In genomic region chrX:843489-843888, dm6 we compare ENCODE assay signal across 1 fruit fly cellular context.
A peak's percentile ranks its signal among the peaks of the same experiment; 100 is the strongest.
TF ChIP-seq lines count a peak whose summit lies in the region.

No protein-coding gene starts in this region.

TF ChIP-seq in whole organism, embryonic, 481 proteins besides CTCF, POLR2A, EP300 and RAD21 (continued from another document):
- TF ChIP-seq D19A (tag; optimal IDR thresholded peaks at IDR 0.05; lab: Kevin White, UChicago) (peak; percentile 4), CG17361 (GFP tag; IDR thresholded peaks at IDR 0.05; lab: Robert Waterston, UW) (peak; percentile 65; the same call in 2 of the 3 replicates), CG10267 (tag; optimal IDR thresholded peaks at IDR 0.05; lab: Kevin White, UChicago) (peak; percentile 8), Oli (tag; optimal IDR thresholded peaks at IDR 0.05; lab: Kevin White, UChicago) (peak; percentile 12), CG11456 (GFP tag; IDR thresholded peaks at IDR 0.05; lab: Robert Waterston, UW) (0 out of 3 replicates have a peak, but pooled peaks have one; percentile 26), CG12391 (tag; optimal IDR thresholded peaks at IDR 0.05; lab: Kevin White, UChicago) (peak; percentile 23), pum (GFP tag; optimal IDR thresholded peaks at IDR 0.05; lab: Kevin White, UChicago) (no peak), Ptx1 (GFP tag; IDR thresholded peaks at IDR 0.05; lab: Robert Waterston, UW) (peak; percentile 53), Xrp1 (GFP tag; IDR thresholded peaks at IDR 0.05; lab: Robert Waterston, UW) (peak; percentile 35; the same call in 1 of the 2 replicates), Hand (GFP tag; optimal IDR thresholded peaks at IDR 0.05; lab: Kevin White, UChicago) (no peak), tap (tag; optimal IDR thresholded peaks at IDR 0.05; lab: Kevin White, UChicago) (no peak), CG17385 (GFP tag; optimal IDR thresholded peaks at IDR 0.05; lab: Kevin White, UChicago) (no peak), CG3281 (GFP tag; optimal IDR thresholded peaks at IDR 0.05; lab: Kevin White, UChicago) (no peak), CG31441 (GFP tag; IDR thresholded peaks at IDR 0.05; lab: Robert Waterston, UW) (peak; percentile 47; the same call in 1 of the 2 replicates), dmrt11E (tag; optimal IDR thresholded peaks at IDR 0.05; lab: Kevin White, UChicago) (peak; percentile 36), tio (GFP tag; optimal IDR thresholded peaks at IDR 0.05; lab: Kevin White, UChicago) (peak; percentile 9), unpg (GFP tag; optimal IDR thresholded peaks at IDR 0.05; lab: Kevin White, UChicago) (peak; percentile 37), Dip2 (GFP tag; IDR thresholded peaks at IDR 0.05; lab: Robert Waterston, UW) (peak; percentile 91), btn (GFP tag; optimal IDR thresholded peaks at IDR 0.05; lab: Kevin White, UChicago) (no peak), Ssrp (tag; optimal IDR thresholded peaks at IDR 0.05; lab: Kevin White, UChicago) (peak; percentile 14), inv (GFP tag; IDR thresholded peaks at IDR 0.05; lab: Robert Waterston, UW; ENCODE audit: partially characterized antibody) (peak; percentile 22; the same call in 1 of the 2 replicates), amos (GFP tag; IDR thresholded peaks at IDR 0.05; lab: Robert Waterston, UW; ENCODE audit: partially characterized antibody) (peak; percentile 20; the same call in 1 of the 2 replicates), esg (GFP tag; conservative IDR thresholded peaks at IDR 0.05; lab: Robert Waterston, UW) (peak; percentile 48), CG1233 (GFP tag; optimal IDR thresholded peaks at IDR 0.05; lab: Kevin White, UChicago) (no peak), CG10431 (GFP tag; optimal IDR thresholded peaks at IDR 0.05; lab: Kevin White, UChicago) (no peak), prd (optimal IDR thresholded peaks at IDR 0.05; lab: Kevin White, UChicago) (no peak), prd (GFP tag; IDR thresholded peaks at IDR 0.05; lab: Robert Waterston, UW) (peak; percentile 53; the same call in 2 of the 3 replicates), eve (GFP tag; optimal IDR thresholded peaks at IDR 0.05; lab: Kevin White, UChicago) (peak in 1 of 2 experiments; percentile 4), ems (GFP tag; optimal IDR thresholded peaks at IDR 0.05; lab: Kevin White, UChicago) (no peak), wor (GFP tag; IDR thresholded peaks at IDR 0.05; lab: Robert Waterston, UW) (no peak), CoRest (tag; optimal IDR thresholded peaks at IDR 0.05; lab: Kevin White, UChicago) (peak; percentile 41), HmgZ (tag; optimal IDR thresholded peaks at IDR 0.05; lab: Kevin White, UChicago) (peak; percentile 5), E2f1 (GFP tag; IDR thresholded peaks at IDR 0.05; lab: Robert Waterston, UW) (no peak), knrl (GFP tag; IDR thresholded peaks at IDR 0.05; lab: Robert Waterston, UW; ENCODE audit: partially characterized antibody) (peak; percentile 39; the same call in 2 of the 3 replicates), al (GFP tag; IDR thresholded peaks at IDR 0.05; lab: Robert Waterston, UW) (peak; percentile 13; the same call in 1 of the 2 replicates), grau (tag; optimal IDR thresholded peaks at IDR 0.05; lab: Kevin White, UChicago) (peak; percentile 27), CG4617 (GFP tag; optimal IDR thresholded peaks at IDR 0.05; lab: Kevin White, UChicago; ENCODE audit: borderline replicate concordance) (no peak), trem (tag; optimal IDR thresholded peaks at IDR 0.05; lab: Kevin White, UChicago) (peak; percentile 29), CG11504 (tag; optimal IDR thresholded peaks at IDR 0.05; lab: Kevin White, UChicago) (peak; percentile 54), CG1602 (GFP tag; optimal IDR thresholded peaks at IDR 0.05; lab: Kevin White, UChicago) (peak; percentile 11), Xbp1 (GFP tag; optimal IDR thresholded peaks at IDR 0.05; lab: Kevin White, UChicago) (peak; percentile 46), CG17328 (GFP tag; IDR thresholded peaks at IDR 0.05; lab: Robert Waterston, UW) (0 out of 2 replicates have a peak, but pooled peaks have one; percentile 35), vvl (GFP tag; IDR thresholded peaks at IDR 0.05; lab: Robert Waterston, UW) (peak; percentile 26; the same call in 1 of the 2 replicates), CG15269 (tag; optimal IDR thresholded peaks at IDR 0.05; lab: Kevin White, UChicago) (peak; percentile 1), ind (GFP tag; optimal IDR thresholded peaks at IDR 0.05; lab: Kevin White, UChicago) (peak; percentile 25), Hr51 (GFP tag; optimal IDR thresholded peaks at IDR 0.05; lab: Kevin White, UChicago) (peak in 1 of 2 experiments; percentile 50), br (optimal IDR thresholded peaks at IDR 0.05; lab: Kevin White, UChicago) (no peak), Hr78 (GFP tag; optimal IDR thresholded peaks at IDR 0.05; lab: Kevin White, UChicago) (no peak), tna (GFP tag; IDR thresholded peaks at IDR 0.05; lab: Robert Waterston, UW; ENCODE audit: partially characterized antibody) (peak; percentile 38; the same call in 1 of the 2 replicates), Scr (GFP tag; IDR thresholded peaks at IDR 0.05; lab: Robert Waterston, UW; ENCODE audit: partially characterized antibody) (peak; percentile 39; the same call in 1 of the 2 replicates), NC2β (GFP tag; optimal IDR thresholded peaks at IDR 0.05; lab: Kevin White, UChicago) (no peak), CG7963 (GFP tag; IDR thresholded peaks at IDR 0.05; lab: Robert Waterston, UW; ENCODE audit: partially characterized antibody) (peak; percentile 24; the same call in 1 of the 3 replicates), HLH4C (GFP tag; IDR thresholded peaks at IDR 0.05; lab: Robert Waterston, UW; ENCODE audit: partially characterized antibody) (peak; percentile 76), CG6791 (GFP tag; IDR thresholded peaks at IDR 0.05; lab: Robert Waterston, UW; ENCODE audit: partially characterized antibody) (0 out of 3 replicates have a peak, but pooled peaks have one; percentile 54), Rx (GFP tag; IDR thresholded peaks at IDR 0.05; lab: Robert Waterston, UW) (no peak), CG13287 (GFP tag; IDR thresholded peaks at IDR 0.05; lab: Robert Waterston, UW; ENCODE audit: partially characterized antibody) (peak; percentile 10; the same call in 1 of the 2 replicates), CG9932 (GFP tag; IDR thresholded peaks at IDR 0.05; lab: Robert Waterston, UW) (peak; percentile 15; the same call in 1 of the 2 replicates), Abd-B (GFP tag; optimal IDR thresholded peaks at IDR 0.05; lab: Kevin White, UChicago) (peak; percentile 38), CG6689 (GFP tag; IDR thresholded peaks at IDR 0.05; lab: Robert Waterston, UW) (0 out of 2 replicates have a peak, but pooled peaks have one; percentile 19), CG13123 (GFP tag; optimal IDR thresholded peaks at IDR 0.05; lab: Kevin White, UChicago) (no peak), MBD-R2 (GFP tag; IDR thresholded peaks at IDR 0.05; lab: Robert Waterston, UW) (no peak), NfI (GFP tag; optimal IDR thresholded peaks at IDR 0.05; lab: Kevin White, UChicago) (no peak), CG7839 (tag; optimal IDR thresholded peaks at IDR 0.05; lab: Kevin White, UChicago) (peak; percentile 37), nerfin-2 (GFP tag; IDR thresholded peaks at IDR 0.05; lab: Robert Waterston, UW; ENCODE audit: partially characterized antibody) (peak; percentile 37; the same call in 1 of the 2 replicates), wdn (GFP tag; IDR thresholded peaks at IDR 0.05; lab: Robert Waterston, UW) (0 out of 2 replicates have a peak, but pooled peaks have one; percentile 31), dysf (GFP tag; IDR thresholded peaks at IDR 0.05; lab: Robert Waterston, UW) (no peak), CG9817 (tag; optimal IDR thresholded peaks at IDR 0.05; lab: Kevin White, UChicago) (peak; percentile 25), Hmr (GFP tag; optimal IDR thresholded peaks at IDR 0.05; lab: Kevin White, UChicago) (peak; percentile 44), sens (GFP tag; lab: Kevin White, UChicago) (peak; percentile 84), CG12155 (GFP tag; optimal IDR thresholded peaks at IDR 0.05; lab: Kevin White, UChicago) (no peak), CG13424 (tag; optimal IDR thresholded peaks at IDR 0.05; lab: Kevin White, UChicago) (peak; percentile 13), CG14710 (tag; optimal IDR thresholded peaks at IDR 0.05; lab: Kevin White, UChicago) (peak; percentile 56), Max (GFP tag; optimal IDR thresholded peaks at IDR 0.05; lab: Kevin White, UChicago) (no peak), Sox102F (GFP tag; optimal IDR thresholded peaks at IDR 0.05; lab: Kevin White, UChicago) (peak; percentile 52), chn (GFP tag; optimal IDR thresholded peaks at IDR 0.05; lab: Kevin White, UChicago) (peak; percentile 16), CG11695 (GFP tag; IDR thresholded peaks at IDR 0.05; lab: Robert Waterston, UW) (0 out of 3 replicates have a peak, but pooled peaks have one; percentile 42), CG4404 (GFP tag; IDR thresholded peaks at IDR 0.05; lab: Robert Waterston, UW) (no peak), fd96Cb (tag; optimal IDR thresholded peaks at IDR 0.05; lab: Kevin White, UChicago) (peak; percentile 12), Pdp1 (GFP tag; optimal IDR thresholded peaks at IDR 0.05; lab: Kevin White, UChicago) (peak in 1 of 2 experiments; percentile 39), phol (tag; optimal IDR thresholded peaks at IDR 0.05; lab: Kevin White, UChicago) (peak; percentile 58), hb (GFP tag; IDR thresholded peaks at IDR 0.05; lab: Robert Waterston, UW; ENCODE audit: partially characterized antibody) (peak; percentile 67), slbo (GFP tag; IDR thresholded peaks at IDR 0.05; lab: Robert Waterston, UW) (peak; percentile 57), pho (GFP tag; optimal IDR thresholded peaks at IDR 0.05; lab: Kevin White, UChicago) (no peak), Lhr (GFP tag; optimal IDR thresholded peaks at IDR 0.05; lab: Kevin White, UChicago) (peak; percentile 33), CkIIα-i1 (GFP tag; IDR thresholded peaks at IDR 0.05; lab: Robert Waterston, UW) (no peak), Fer1 (GFP tag; optimal IDR thresholded peaks at IDR 0.05; lab: Kevin White, UChicago) (peak; percentile 6), Rfx (GFP tag; IDR thresholded peaks at IDR 0.05; lab: Robert Waterston, UW) (peak; percentile 25; the same call in 1 of the 2 replicates), Fer3 (tag; optimal IDR thresholded peaks at IDR 0.05; lab: Kevin White, UChicago) (no peak), Dek (tag; optimal IDR thresholded peaks at IDR 0.05; lab: Kevin White, UChicago) (peak; percentile 5), Ada2b (GFP tag; IDR thresholded peaks at IDR 0.05; lab: Robert Waterston, UW) (peak; percentile 12; the same call in 1 of the 2 replicates), zf30C (GFP tag; optimal IDR thresholded peaks at IDR 0.05; lab: Kevin White, UChicago) (peak; percentile 65), CG16813 (GFP tag; IDR thresholded peaks at IDR 0.05; lab: Robert Waterston, UW; ENCODE audit: partially characterized antibody) (peak; percentile 64), CG7928 (GFP tag; optimal IDR thresholded peaks at IDR 0.05; lab: Kevin White, UChicago) (no peak), CG6272 (GFP tag; IDR thresholded peaks at IDR 0.05; lab: Robert Waterston, UW) (0 out of 2 replicates have a peak, but pooled peaks have one; percentile 20), ATbp (GFP tag; optimal IDR thresholded peaks at IDR 0.05; lab: Kevin White, UChicago) (no peak), Med (GFP tag; lab: Kevin White, UChicago) (peak; percentile 73), Kr (GFP tag; optimal IDR thresholded peaks at IDR 0.05; lab: Kevin White, UChicago) (no peak), Hsf (GFP tag; optimal IDR thresholded peaks at IDR 0.05; lab: Kevin White, UChicago) (peak; percentile 32), CG14441 (GFP tag; IDR thresholded peaks at IDR 0.05; lab: Robert Waterston, UW) (peak; percentile 20; the same call in 1 of the 2 replicates), CG18619 (GFP tag; optimal IDR thresholded peaks at IDR 0.05; lab: Kevin White, UChicago) (peak; percentile 2), az2 (GFP tag; optimal IDR thresholded peaks at IDR 0.05; lab: Kevin White, UChicago) (no peak), CG8478 (optimal IDR thresholded peaks at IDR 0.05; lab: Kevin White, UChicago) (peak; percentile 66), CG15514 (GFP tag; optimal IDR thresholded peaks at IDR 0.05; lab: Kevin White, UChicago) (peak; percentile 11), CG2116 (GFP tag; optimal IDR thresholded peaks at IDR 0.05; lab: Kevin White, UChicago) (peak; percentile 18), CG30403 (GFP tag; optimal IDR thresholded peaks at IDR 0.05; lab: Kevin White, UChicago) (peak; percentile 45), pita (GFP tag; optimal IDR thresholded peaks at IDR 0.05; lab: Kevin White, UChicago) (peak; percentile 66), CG12659 (GFP tag; optimal IDR thresholded peaks at IDR 0.05; lab: Kevin White, UChicago) (peak; percentile 10)
